Worm (Caenorhabditis elegans): Measurements from ENCODE around the gene C13G3.1.

- TF ChIP-seq him-1 (tag; optimal IDR thresholded peaks at IDR 0.05) (no peak), W03F9.2 (tag; optimal IDR thresholded peaks at IDR 0.05) (no peak)
Observed at ce11 chrV:11033241-11033640, 21.0 kb upstream of the C13G3.1 start.
